Worm (Caenorhabditis elegans) whole organism, L1 larva: ENCODE results near the gene fem-3.
A peak's percentile ranks its signal among the peaks of the same experiment; 100 is the strongest.

ENCODE experiments used
- C04F5.9 ChIP-seq: sonication (generic microtip); optimal IDR thresholded peaks from 2 replicates; lab custom pipeline; 2016; ENCODE audit warnings: missing genetic modification characterization, missing compliant biosample characterization
- F16B12.6 ChIP-seq: fragments of 150-350 bp; optimal IDR thresholded peaks from 2 replicates; lab custom pipeline; 2014; ENCODE audit warnings: missing biosample characterization, missing genetic modification characterization
- Y116A8C.19 ChIP-seq: sonication (generic microtip); optimal IDR thresholded peaks from 2 replicates; lab custom pipeline; 2016; ENCODE audit warnings: missing compliant biosample characterization, missing genetic modification characterization, borderline replicate concordance
- ceh-63 ChIP-seq: fragments of 200-800 bp; sonication (Bioruptor generic); optimal IDR thresholded peaks from 2 replicates; lab custom pipeline; 2018; ENCODE audit warnings: mild to moderate bottlenecking, missing genetic modification characterization, missing compliant biosample characterization
- ceh-82 ChIP-seq, 3 experiments: fragments of 150-350 bp in 1 of 3; sonication (generic microtip) in 2 of 3; optimal IDR thresholded peaks; 2 replicates each; lab custom pipeline; 2014 to 2017; ENCODE audit warnings: missing biosample characterization in 3 of 3, missing genetic modification characterization in 3 of 3
- dpl-1 ChIP-seq, 3 experiments: fragments of 150-350 bp in 2 of 3; sonication (generic microtip) in 1 of 3; optimal IDR thresholded peaks; 2 replicates each; lab custom pipeline; 2014 to 2017; ENCODE audit warnings: missing biosample characterization in 3 of 3, missing genetic modification characterization in 3 of 3, missing genetic modification reagents in 3 of 3
- dsc-1 ChIP-seq: sonication (generic microtip); optimal IDR thresholded peaks from 2 replicates; lab custom pipeline; 2016; ENCODE audit warnings: mild to moderate bottlenecking, missing genetic modification characterization, missing compliant biosample characterization
- efl-1 ChIP-seq, 4 experiments: fragments of 150-350 bp; optimal IDR thresholded peaks in 3 of 4; peaks in 1 of 4; 1 replicate in 1 of 4; 2 replicates in 3 of 4; lab custom pipeline; 2014; ENCODE audit warnings: missing biosample characterization in 2 of 4, missing genetic modification characterization in 2 of 4, missing genetic modification reagents in 2 of 4
- efl-3 ChIP-seq: fragments of 200-800 bp; sonication (Bioruptor generic); optimal IDR thresholded peaks from 2 replicates; lab custom pipeline; 2018; ENCODE audit warnings: mild to moderate bottlenecking, missing genetic modification characterization, missing compliant biosample characterization
- elt-3 ChIP-seq, 6 experiments: fragments of 150-350 bp in 1 of 6; sonication (generic microtip); optimal IDR thresholded peaks; 2 replicates each; lab custom pipeline; 2017 to 2018; ENCODE audit warnings: missing biosample characterization in 6 of 6, missing genetic modification characterization in 6 of 6, inconsistent platforms in 1 of 6
- ets-5 ChIP-seq: fragments of 200-800 bp; sonication (Bioruptor generic); IDR thresholded peaks from 2 replicates; pipeline ENCODE4 v1.3.6; 2022; ENCODE audit warnings: missing genetic modification characterization, missing compliant biosample characterization
- fkh-4 ChIP-seq: sonication (generic microtip); optimal IDR thresholded peaks from 2 replicates; lab custom pipeline; 2016; ENCODE audit warnings: missing compliant biosample characterization, missing genetic modification characterization, borderline replicate concordance
- grh-1 ChIP-seq: fragments of 200-800 bp; sonication (Bioruptor generic); IDR thresholded peaks from 2 replicates; pipeline ENCODE4 v1.3.6; 2022; ENCODE audit warnings: missing genetic modification reagents, missing genetic modification characterization, missing compliant biosample characterization
- hlh-17 ChIP-seq: fragments of 200-800 bp; sonication (Bioruptor generic); optimal IDR thresholded peaks from 2 replicates; lab custom pipeline; 2018; ENCODE audit warnings: missing genetic modification characterization, mild to moderate bottlenecking, missing compliant biosample characterization, moderate library complexity, borderline replicate concordance
- isw-1 ChIP-seq: fragments of 200-800 bp; sonication (Bioruptor generic); IDR thresholded peaks from 2 replicates; pipeline ENCODE4 v1.3.6; 2022; ENCODE audit warnings: missing genetic modification characterization, missing compliant biosample characterization
- lin-14 ChIP-seq: fragments of 200-800 bp; sonication (Bioruptor generic); optimal IDR thresholded peaks from 2 replicates; lab custom pipeline; 2018; ENCODE audit warnings: mild to moderate bottlenecking, missing genetic modification characterization, moderate library complexity, missing compliant biosample characterization
- lin-15B ChIP-seq: fragments of 150-350 bp; sonication (generic microtip); optimal IDR thresholded peaks from 3 replicates; lab custom pipeline; 2014; ENCODE audit warnings: missing biosample characterization, missing genetic modification characterization
- lin-35 ChIP-seq, 2 experiments: fragments of 150-350 bp; optimal IDR thresholded peaks; 2 replicates each; lab custom pipeline; 2014; ENCODE audit warnings: missing biosample characterization in 2 of 2, missing genetic modification characterization in 2 of 2, missing genetic modification reagents in 2 of 2
- lsy-2 ChIP-seq, 2 experiments: fragments of 150-350 bp; optimal IDR thresholded peaks; 2 replicates each; lab custom pipeline; 2014; ENCODE audit warnings: missing biosample characterization in 2 of 2, missing genetic modification characterization in 2 of 2
- mdl-1 ChIP-seq, 2 experiments: fragments of 150-350 bp; optimal IDR thresholded peaks; 2 replicates each; lab custom pipeline; 2014 to 2017; ENCODE audit warnings: missing biosample characterization in 2 of 2, missing genetic modification characterization in 2 of 2, inconsistent platforms in 1 of 2
- mep-1 ChIP-seq: fragments of 150-350 bp; optimal IDR thresholded peaks from 2 replicates; lab custom pipeline; 2014; ENCODE audit warnings: missing biosample characterization, missing genetic modification characterization
- nhr-11 ChIP-seq: fragments of 150-350 bp; optimal IDR thresholded peaks from 2 replicates; lab custom pipeline; 2014; ENCODE audit warnings: missing biosample characterization, missing genetic modification characterization
- nhr-19 ChIP-seq: fragments of 200-800 bp; sonication (Bioruptor generic); conservative IDR thresholded peaks from 2 replicates; pipeline ENCODE4 v1.3.6; 2022; ENCODE audit warnings: missing genetic modification characterization, missing compliant biosample characterization
- nhr-20 ChIP-seq: sonication (generic microtip); optimal IDR thresholded peaks from 2 replicates; lab custom pipeline; 2016; ENCODE audit warnings: mild to moderate bottlenecking, missing genetic modification characterization, missing compliant biosample characterization
- nhr-237 ChIP-seq: fragments of 150-350 bp; optimal IDR thresholded peaks from 2 replicates; lab custom pipeline; 2014; ENCODE audit warnings: missing biosample characterization, missing genetic modification characterization
- nhr-47 ChIP-seq: sonication (generic microtip); optimal IDR thresholded peaks from 2 replicates; lab custom pipeline; 2016; ENCODE audit warnings: mild to moderate bottlenecking, missing genetic modification characterization, moderate library complexity, missing compliant biosample characterization
- nhr-71 ChIP-seq: sonication (generic microtip); optimal IDR thresholded peaks from 2 replicates; lab custom pipeline; 2016; ENCODE audit warnings: mild to moderate bottlenecking, missing genetic modification characterization, moderate library complexity, missing compliant biosample characterization
- nhr-77 ChIP-seq: fragments of 150-350 bp; optimal IDR thresholded peaks from 2 replicates; lab custom pipeline; 2014; ENCODE audit warnings: missing biosample characterization, missing genetic modification characterization
- nhr-85 ChIP-seq: sonication (generic microtip); peaks from one replicate; lab custom pipeline; 2016; ENCODE audit warnings: missing genetic modification characterization, inconsistent platforms, missing compliant biosample characterization
- pax-3 ChIP-seq: fragments of 200-800 bp; sonication (Bioruptor generic); optimal IDR thresholded peaks from 2 replicates; lab custom pipeline; 2018; ENCODE audit warnings: mild to moderate bottlenecking, missing genetic modification characterization, moderate library complexity, missing compliant biosample characterization
- rnt-1 ChIP-seq: sonication (generic microtip); optimal IDR thresholded peaks from 2 replicates; lab custom pipeline; 2016; ENCODE audit warnings: mild to moderate bottlenecking, missing genetic modification characterization, moderate library complexity, missing compliant biosample characterization
- skn-1 ChIP-seq: fragments of 150-350 bp; optimal IDR thresholded peaks from 2 replicates; lab custom pipeline; 2014; ENCODE audit warnings: missing biosample characterization, missing genetic modification characterization
- snu-23 ChIP-seq: sonication (generic microtip); optimal IDR thresholded peaks from 2 replicates; lab custom pipeline; 2016; ENCODE audit warnings: missing genetic modification characterization, missing compliant biosample characterization
- sox-4 ChIP-seq: sonication (generic microtip); optimal IDR thresholded peaks from 2 replicates; lab custom pipeline; 2016; ENCODE audit warnings: missing genetic modification characterization, missing compliant biosample characterization
- swsn-7 ChIP-seq: sonication (generic microtip); optimal IDR thresholded peaks from 2 replicates; lab custom pipeline; 2016; ENCODE audit warnings: missing genetic modification characterization, missing compliant biosample characterization
- tbx-2 ChIP-seq: sonication (generic microtip); optimal IDR thresholded peaks from 2 replicates; lab custom pipeline; 2016; ENCODE audit warnings: missing genetic modification characterization, missing compliant biosample characterization
- unc-62 ChIP-seq: fragments of 150-350 bp; optimal IDR thresholded peaks from 2 replicates; lab custom pipeline; 2014; ENCODE audit warnings: missing biosample characterization, missing genetic modification reagents, missing genetic modification characterization
- xbp-1 ChIP-seq: sonication (generic microtip); optimal IDR thresholded peaks from 2 replicates; lab custom pipeline; 2016; ENCODE audit warnings: missing genetic modification characterization, missing compliant biosample characterization

Gene fem-3

ce11 chrIV:9095553-9095952 is 9.2 kb upstream of the fem-3 start, which contains the start of gene icln-1:
TSS of gene icln-1 (minus strand) at chrIV:9095653.
- TF ChIP-seq tbx-2 (tag; lab: Kevin White, UChicago): no peak
- no peak for TF ChIP-seq sox-4 (tag; lab: Kevin White, UChicago)
- TF ChIP-seq efl-1 (optimal IDR thresholded peaks at IDR 0.05; lab: Kevin White, UChicago): no peak
- TF ChIP-seq efl-1 (GFP tag; optimal IDR thresholded peaks at IDR 0.05 in 1 of 2; lab: Kevin White, UChicago): no peak
- TF ChIP-seq ets-5 (GFP tag; lab: Robert Waterston, UW): no peak
- no peak for TF ChIP-seq C04F5.9 (tag; lab: Kevin White, UChicago)
- TF ChIP-seq pax-3 (tag; lab: Kevin White, UChicago): no peak
- no peak for TF ChIP-seq lin-14 (GFP tag; lab: Kevin White, UChicago)
- TF ChIP-seq fkh-4: no peak
- no peak for TF ChIP-seq ceh-63 (GFP tag; lab: Kevin White, UChicago)
- no peak for TF ChIP-seq unc-62 (GFP tag; lab: Kevin White, UChicago)
- TF ChIP-seq dpl-1 (GFP tag; optimal IDR thresholded peaks at IDR 0.05; lab: Kevin White, UChicago): no peak
- no peak for TF ChIP-seq nhr-11
- TF ChIP-seq elt-3 (tag; optimal IDR thresholded peaks at IDR 0.05; lab: Kevin White, UChicago): no peak
- TF ChIP-seq, all 84 proteins: peak for 0

- TF ChIP-seq lin-35 (GFP tag; optimal IDR thresholded peaks at IDR 0.05; lab: Kevin White, UChicago): peak; percentile 60 to 75
- TF ChIP-seq grh-1 (GFP tag; lab: Robert Waterston, UW): no peak
- peak; percentile 3 to 38 (median 14) for TF ChIP-seq ceh-82 (tag; optimal IDR thresholded peaks at IDR 0.05; lab: Kevin White, UChicago)
- peak; percentile 41 for TF ChIP-seq nhr-71 (tag; lab: Kevin White, UChicago)
- no peak for TF ChIP-seq fkh-4
- peak; percentile 65 to 70 (median 70) for TF ChIP-seq dpl-1 (GFP tag; optimal IDR thresholded peaks at IDR 0.05; lab: Kevin White, UChicago)
- no peak for TF ChIP-seq nhr-237
- 0 out of 2 replicates have a peak, but pooled peaks have one; percentile 9 for TF ChIP-seq nhr-19
- peak; percentile 11 for TF ChIP-seq nhr-20
- no peak for TF ChIP-seq hlh-17 (GFP tag; lab: Kevin White, UChicago)
- TF ChIP-seq nhr-77 (tag; lab: Kevin White, UChicago): no peak
- TF ChIP-seq Y116A8C.19 (tag; lab: Kevin White, UChicago): no peak
- TF ChIP-seq tbx-2 (tag; lab: Kevin White, UChicago): peak; percentile 14
- TF ChIP-seq F16B12.6 (tag; lab: Kevin White, UChicago): peak; percentile 90
- TF ChIP-seq efl-1 (optimal IDR thresholded peaks at IDR 0.05; lab: Kevin White, UChicago): peak; percentile 49 to 66
- peak; percentile 69 to 96 for TF ChIP-seq efl-1 (GFP tag; optimal IDR thresholded peaks at IDR 0.05 in 1 of 2; lab: Kevin White, UChicago)
- TF ChIP-seq isw-1: no peak
- TF ChIP-seq lsy-2 (tag; optimal IDR thresholded peaks at IDR 0.05; lab: Kevin White, UChicago): peak; percentile 28 to 50
- TF ChIP-seq mdl-1 (tag; optimal IDR thresholded peaks at IDR 0.05; lab: Kevin White, UChicago): peak in 1 of 2 experiments; percentile 28
- no peak for TF ChIP-seq efl-3 (GFP tag; lab: Kevin White, UChicago)
- peak; percentile 38 for TF ChIP-seq rnt-1 (tag; lab: Kevin White, UChicago)
- peak; percentile 12 for TF ChIP-seq dsc-1 (tag; lab: Kevin White, UChicago)
- TF ChIP-seq mep-1 (tag; lab: Kevin White, UChicago): peak; percentile 43
- TF ChIP-seq skn-1 (tag; lab: Kevin White, UChicago): peak; percentile 25
- TF ChIP-seq snu-23: peak; percentile 54
- TF ChIP-seq nhr-85 (tag; lab: Kevin White, UChicago): peak; percentile 4
- peak; percentile 10 for TF ChIP-seq swsn-7 (tag; lab: Kevin White, UChicago)
- no peak for TF ChIP-seq ceh-63 (GFP tag; lab: Kevin White, UChicago)
- TF ChIP-seq xbp-1 (tag; lab: Kevin White, UChicago): peak; percentile 21
- TF ChIP-seq lin-15B: peak; percentile 47
- peak; percentile 35 for TF ChIP-seq nhr-47
These were observed 8.4 kb upstream of the fem-3 start, which contains the start of the genes znf-706 and cpna-3 for ce11 chrIV:9096160-9096879. TSS of gene znf-706 (minus strand) at chrIV:9096231. TSS of gene cpna-3 (plus strand) at chrIV:9096842.
